Worm (Caenorhabditis elegans): ENCODE results near the gene EEED8.14.

DNA sequence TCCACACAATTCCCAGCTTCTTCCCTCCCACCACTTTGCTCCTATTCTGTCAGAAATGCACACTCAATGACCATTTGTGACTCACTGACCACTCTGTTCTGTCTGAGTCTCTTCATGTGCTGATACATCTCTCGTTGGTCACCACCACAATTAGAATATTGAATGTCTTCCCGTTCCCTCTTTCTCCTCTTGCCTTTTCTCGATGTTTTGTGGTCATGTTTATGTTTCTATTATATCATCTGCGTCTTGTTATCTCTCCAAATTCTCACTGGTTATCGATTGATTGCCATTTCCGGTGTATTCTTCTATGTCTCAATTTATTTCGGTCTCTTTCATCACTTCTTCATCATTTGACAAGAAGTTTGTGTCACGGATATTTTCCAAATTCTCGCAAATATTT lies 47.1 kb upstream of the EEED8.14 start:
- TF ChIP-seq pha-4 (tag; optimal IDR thresholded peaks at IDR 0.05) (no peak), elt-2 (tag; optimal IDR thresholded peaks at IDR 0.05) (peak; percentile 34), dmd-4 (tag; optimal IDR thresholded peaks at IDR 0.05; ENCODE audit: borderline replicate concordance) (no peak), C38D4.7 (GFP tag; optimal IDR thresholded peaks at IDR 0.05) (no peak), nhr-232 (tag; optimal IDR thresholded peaks at IDR 0.05) (no peak), syd-9 (tag; optimal IDR thresholded peaks at IDR 0.05) (no peak), rnt-1 (tag; optimal IDR thresholded peaks at IDR 0.05) (peak; percentile 9), nhr-11 (tag; optimal IDR thresholded peaks at IDR 0.05) (no peak), ceh-22 (tag; optimal IDR thresholded peaks at IDR 0.05) (no peak), ama-1 (optimal IDR thresholded peaks at IDR 0.05) (no peak)
